Worm (Caenorhabditis elegans): ENCODE data around the gene mrps-18.C.

mrps-18.C gene

DNA sequence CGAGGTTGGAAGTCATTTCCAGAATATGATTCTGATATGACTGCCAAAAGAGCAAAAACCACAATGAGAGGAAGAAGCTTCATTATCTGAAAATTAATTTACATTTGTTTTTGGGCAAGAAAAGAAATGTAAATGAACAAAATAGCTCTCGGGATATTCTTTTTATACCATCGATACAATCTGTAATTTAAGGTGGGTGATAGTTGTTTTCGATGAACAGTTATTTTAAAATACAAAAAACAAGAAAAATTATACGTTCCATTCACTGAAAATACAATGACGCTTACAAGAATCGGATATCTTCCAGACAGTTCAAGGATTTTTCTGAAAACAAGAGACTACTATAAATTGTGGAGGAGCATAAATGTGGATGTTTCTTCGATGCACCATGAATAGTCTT lies 8.6 kb downstream of the mrps-18.C start, which contains the start of gene ins-15:
ins-15 (minus strand) TSS at position 101 of the 400 bp plus-strand sequence.
- no peak for TF ChIP-seq efl-1 (optimal IDR thresholded peaks at IDR 0.05)
- TF ChIP-seq efl-1 (GFP tag; optimal IDR thresholded peaks at IDR 0.05 in 1 of 2), result peak in 1 of 2 experiments; percentile 12
- TF ChIP-seq nhr-71 (tag; optimal IDR thresholded peaks at IDR 0.05), result no peak

DNA sequence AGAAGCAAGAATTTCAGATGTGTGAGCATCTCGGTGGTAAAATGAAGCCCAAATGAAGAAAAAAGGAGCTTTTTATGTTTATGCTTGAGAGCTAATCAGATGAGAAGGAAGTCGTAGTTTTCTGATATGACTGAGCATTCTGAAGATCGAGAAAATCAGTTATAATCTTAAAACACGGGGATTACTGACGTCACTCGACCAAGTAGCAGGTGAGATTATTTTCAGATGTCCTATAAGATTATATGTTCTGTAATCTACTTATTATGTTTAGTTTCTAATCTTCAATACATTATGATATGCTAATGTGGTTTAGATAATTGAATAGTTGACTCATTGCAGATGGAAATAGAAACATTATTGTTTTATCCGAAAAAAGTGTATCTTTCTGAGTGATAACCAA lies 9.8 kb downstream of the mrps-18.C start, which contains the start of gene ins-14:
ins-14 (minus strand) TSS at position 32 of the 400 bp plus-strand sequence.
- TF ChIP-seq egl-13 (tag; optimal IDR thresholded peaks at IDR 0.05) (peak; percentile 60), mdl-1 (tag; optimal IDR thresholded peaks at IDR 0.05) (no peak), ceh-8 (GFP tag; optimal IDR thresholded peaks at IDR 0.05) (no peak), ztf-11 (tag; optimal IDR thresholded peaks at IDR 0.05) (no peak), unc-98 (GFP tag; IDR thresholded peaks at IDR 0.05) (no peak), pqm-1 (tag; optimal IDR thresholded peaks at IDR 0.05) (no peak), sox-4 (tag; optimal IDR thresholded peaks at IDR 0.05) (peak; percentile 28), blmp-1 (tag; optimal IDR thresholded peaks at IDR 0.05) (no peak), ceh-63 (GFP tag; optimal IDR thresholded peaks at IDR 0.05) (no peak), mef-2 (tag; optimal IDR thresholded peaks at IDR 0.05) (no peak), fkh-8 (tag; optimal IDR thresholded peaks at IDR 0.05) (peak; percentile 80), C34B4.2 (tag; optimal IDR thresholded peaks at IDR 0.05) (no peak), efl-1 (optimal IDR thresholded peaks at IDR 0.05) (no peak), efl-1 (GFP tag; optimal IDR thresholded peaks at IDR 0.05 in 1 of 2) (peak in 1 of 2 experiments; percentile 75), nhr-237 (tag; optimal IDR thresholded peaks at IDR 0.05) (no peak), mep-1 (tag; optimal IDR thresholded peaks at IDR 0.05) (no peak), dsc-1 (tag; optimal IDR thresholded peaks at IDR 0.05) (peak; percentile 96), tbx-2 (tag; optimal IDR thresholded peaks at IDR 0.05) (no peak), fkh-4 (tag; optimal IDR thresholded peaks at IDR 0.05; ENCODE audit: borderline replicate concordance) (no peak), unc-130 (tag; optimal IDR thresholded peaks at IDR 0.05) (no peak), nhr-71 (tag; optimal IDR thresholded peaks at IDR 0.05) (peak; percentile 53), lin-39 (tag; optimal IDR thresholded peaks at IDR 0.05) (no peak), aly-2 (tag; optimal IDR thresholded peaks at IDR 0.05) (no peak), swsn-7 (tag; optimal IDR thresholded peaks at IDR 0.05) (no peak), fkh-10 (GFP tag; optimal IDR thresholded peaks at IDR 0.05) (no peak), F16B12.6 (tag; optimal IDR thresholded peaks at IDR 0.05) (no peak), nhr-20 (tag; optimal IDR thresholded peaks at IDR 0.05) (peak; percentile 4), nhr-90 (tag; optimal IDR thresholded peaks at IDR 0.05; ENCODE audit: poor library complexity) (no peak), fos-1 (tag; optimal IDR thresholded peaks at IDR 0.05) (peak; percentile 33), pax-3 (tag; optimal IDR thresholded peaks at IDR 0.05) (peak; percentile 50), ceh-88 (GFP tag; IDR thresholded peaks at IDR 0.05) (no peak), irx-1 (tag; optimal IDR thresholded peaks at IDR 0.05) (no peak), ceh-82 (tag; optimal IDR thresholded peaks at IDR 0.05) (no peak), egl-27 (tag; optimal IDR thresholded peaks at IDR 0.05) (no peak), mab-9 (GFP tag; IDR thresholded peaks at IDR 0.05) (no peak), alr-1 (tag; optimal IDR thresholded peaks at IDR 0.05; ENCODE audit: borderline replicate concordance) (no peak)

ce11 chrII:6746404-6746803 lies 10.4 kb downstream of the mrps-18.C start, which contains the start of gene F41G3.5:
Gene F41G3.5 (plus strand): TSS chrII:6746704.
- TF ChIP-seq sox-4 (tag; optimal IDR thresholded peaks at IDR 0.05) (no peak), zip-4 (GFP tag; optimal IDR thresholded peaks at IDR 0.05) (no peak), F16B12.6 (tag; optimal IDR thresholded peaks at IDR 0.05) (no peak), grh-1 (GFP tag; IDR thresholded peaks at IDR 0.05) (no peak), sptf-1 (tag; optimal IDR thresholded peaks at IDR 0.05) (no peak), lin-35 (GFP tag; optimal IDR thresholded peaks at IDR 0.05) (no peak), unc-30 (tag; optimal IDR thresholded peaks at IDR 0.05) (no peak), egl-13 (tag; optimal IDR thresholded peaks at IDR 0.05) (no peak), Y116A8C.19 (tag; optimal IDR thresholded peaks at IDR 0.05; ENCODE audit: borderline replicate concordance) (no peak), ets-5 (GFP tag; IDR thresholded peaks at IDR 0.05) (no peak), C04F5.9 (tag; optimal IDR thresholded peaks at IDR 0.05) (no peak)
